Worm (Caenorhabditis elegans): ENCODE measurements around the gene T18D3.5.

The T18D3.5 gene

ce11 chrX:12500777-12501176 is 37.2 kb downstream of the T18D3.5 start (continued):
- TF ChIP-seq Y22D7AL.16 (tag; optimal IDR thresholded peaks at IDR 0.05) (no peak), pha-4 (tag; optimal IDR thresholded peaks at IDR 0.05) (no peak), nhr-11 (tag; optimal IDR thresholded peaks at IDR 0.05) (no peak), ttx-3 (tag; optimal IDR thresholded peaks at IDR 0.05) (no peak), ceh-6 (GFP tag; optimal IDR thresholded peaks at IDR 0.05) (no peak), hlh-13 (GFP tag; optimal IDR thresholded peaks at IDR 0.05) (no peak), odd-2 (tag; optimal IDR thresholded peaks at IDR 0.05) (no peak), hlh-30 (tag; optimal IDR thresholded peaks at IDR 0.05; ENCODE audit: insufficient read depth) (peak; percentile 20), ceh-9 (tag; optimal IDR thresholded peaks at IDR 0.05) (no peak), dve-1 (tag; optimal IDR thresholded peaks at IDR 0.05) (no peak), unc-42 (tag; optimal IDR thresholded peaks at IDR 0.05) (no peak), pqm-1 (tag; optimal IDR thresholded peaks at IDR 0.05) (peak; percentile 11), pax-1 (tag; optimal IDR thresholded peaks at IDR 0.05) (no peak)

ce11 chrX:12503288-12503803 is 39.7 kb downstream of the T18D3.5 start, which contains the start of gene sdz-19:
TSS of gene sdz-19 (minus strand) at chrX:12503338.
- TF ChIP-seq ceh-18 (tag; optimal IDR thresholded peaks at IDR 0.05): no peak

ce11 chrX:12509334-12509944 is 45.8 kb downstream of the T18D3.5 start:
- TF ChIP-seq unc-55 (GFP tag; optimal IDR thresholded peaks at IDR 0.05) (peak; percentile 53), ceh-2 (tag; optimal IDR thresholded peaks at IDR 0.05) (no peak), rnt-1 (tag; optimal IDR thresholded peaks at IDR 0.05) (peak; percentile 53), elt-2 (tag; optimal IDR thresholded peaks at IDR 0.05) (peak; percentile 95), ceh-18 (tag; optimal IDR thresholded peaks at IDR 0.05) (peak; percentile 72)

- TF ChIP-seq rnt-1 (tag; optimal IDR thresholded peaks at IDR 0.05) (peak; percentile 70), sox-2 (GFP tag; IDR thresholded peaks at IDR 0.05) (no peak), nfya-1 (tag; optimal IDR thresholded peaks at IDR 0.05) (peak; percentile 65), C38D4.7 (GFP tag; optimal IDR thresholded peaks at IDR 0.05) (peak; percentile 23), odd-2 (tag; optimal IDR thresholded peaks at IDR 0.05) (no peak), ceh-18 (tag; optimal IDR thresholded peaks at IDR 0.05) (peak; percentile 84), npax-4 (tag; optimal IDR thresholded peaks at IDR 0.05) (no peak), ceh-14 (tag; optimal IDR thresholded peaks at IDR 0.05) (peak; percentile 73), fax-1 (tag; optimal IDR thresholded peaks at IDR 0.05) (no peak), unc-55 (GFP tag; optimal IDR thresholded peaks at IDR 0.05) (peak; percentile 45), ceh-31 (tag; optimal IDR thresholded peaks at IDR 0.05) (peak; percentile 54), ceh-34 (tag; optimal IDR thresholded peaks at IDR 0.05) (peak; percentile 37), unc-42 (tag; optimal IDR thresholded peaks at IDR 0.05) (peak; percentile 92), ahr-1 (tag; optimal IDR thresholded peaks at IDR 0.05) (no peak), nhr-11 (tag; optimal IDR thresholded peaks at IDR 0.05) (no peak), nhr-232 (tag; optimal IDR thresholded peaks at IDR 0.05) (no peak), hlh-8 (tag; optimal IDR thresholded peaks at IDR 0.05) (peak; percentile 37), ets-4 (tag; optimal IDR thresholded peaks at IDR 0.05) (no peak), ceh-19 (GFP tag; optimal IDR thresholded peaks at IDR 0.05) (no peak), hlh-13 (GFP tag; optimal IDR thresholded peaks at IDR 0.05) (no peak), ceh-9 (tag; optimal IDR thresholded peaks at IDR 0.05) (no peak), madf-2 (tag; optimal IDR thresholded peaks at IDR 0.05) (no peak), unc-86 (tag; optimal IDR thresholded peaks at IDR 0.05) (no peak), pros-1 (tag; optimal IDR thresholded peaks at IDR 0.05) (no peak), tbx-2 (tag; optimal IDR thresholded peaks at IDR 0.05) (peak; percentile 77), ceh-45 (GFP tag; IDR thresholded peaks at IDR 0.05) (no peak), che-1 (tag; optimal IDR thresholded peaks at IDR 0.05) (peak; percentile 1), F13H6.1 (tag; optimal IDR thresholded peaks at IDR 0.05) (peak; percentile 51)
These were observed 46.7 kb downstream of the T18D3.5 start for ce11 chrX:12510148-12510785.
